Worm (Caenorhabditis elegans): Measurements from ENCODE around the gene R02F11.10.

R02F11.10 gene

DNA sequence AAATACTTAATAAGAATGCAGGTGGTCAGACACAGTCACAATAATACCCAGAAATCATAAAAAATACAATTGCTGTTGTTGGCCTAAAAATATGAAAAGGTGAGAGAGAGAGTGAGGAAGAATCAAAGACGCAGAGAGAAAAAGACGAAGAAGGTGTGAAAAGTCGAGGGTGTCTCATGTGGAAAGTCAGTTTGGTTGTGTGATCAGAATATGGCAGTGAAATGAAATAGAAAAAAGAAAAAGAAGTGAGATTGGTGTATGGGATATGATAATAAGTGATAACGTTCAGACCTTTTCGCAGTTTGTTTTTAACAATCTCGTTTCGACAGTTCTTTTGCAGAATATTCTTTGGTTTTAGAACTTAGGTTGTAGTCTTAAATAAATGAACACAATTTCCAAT, 17.9 kb downstream of the R02F11.10 start:
- no peak for TF ChIP-seq snpc-4 (tag; optimal IDR thresholded peaks at IDR 0.05)
- TF ChIP-seq unc-62 (GFP tag; optimal IDR thresholded peaks at IDR 0.05), result no peak
- no peak for TF ChIP-seq mdl-1 (tag; optimal IDR thresholded peaks at IDR 0.05)
- TF ChIP-seq elt-2 (tag; optimal IDR thresholded peaks at IDR 0.05), result no peak
- no peak for TF ChIP-seq ceh-82 (tag; optimal IDR thresholded peaks at IDR 0.05)

DNA sequence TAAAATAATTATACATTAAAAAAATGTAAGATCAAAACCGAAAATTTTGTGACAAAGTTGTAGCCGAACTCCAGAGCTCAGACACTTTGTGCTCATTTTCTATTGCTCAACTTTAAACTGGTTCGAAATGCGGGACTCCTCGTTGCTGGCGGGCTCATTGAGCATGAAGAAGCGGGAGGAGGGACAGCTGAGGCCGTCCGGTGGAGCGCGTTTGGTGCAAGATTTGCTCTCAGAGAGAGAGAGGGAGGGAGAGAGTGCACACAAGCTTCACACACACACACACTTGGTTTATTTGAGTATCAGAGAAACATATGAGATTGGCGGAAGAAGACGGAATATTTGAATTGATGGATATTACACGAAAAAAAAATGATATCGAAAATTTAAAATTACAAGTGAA, 21.7 kb downstream of the R02F11.10 start:
- no peak for TF ChIP-seq ZK546.5 (tag; optimal IDR thresholded peaks at IDR 0.05)
- no peak for TF ChIP-seq daf-12 (tag; optimal IDR thresholded peaks at IDR 0.05)
- TF ChIP-seq pha-4 (tag; optimal IDR thresholded peaks at IDR 0.05), result peak; percentile 9
- TF ChIP-seq unc-62 (GFP tag; optimal IDR thresholded peaks at IDR 0.05), result no peak
- no peak for TF ChIP-seq zag-1 (tag; optimal IDR thresholded peaks at IDR 0.05)
- TF ChIP-seq hmg-11 (tag; optimal IDR thresholded peaks at IDR 0.05), result peak; percentile 70
- peak; percentile 82 for TF ChIP-seq lin-15B (tag; optimal IDR thresholded peaks at IDR 0.05)
- no peak for TF ChIP-seq nhr-43 (tag; optimal IDR thresholded peaks at IDR 0.05; ENCODE audit: poor library complexity, severe bottlenecking)
- no peak for TF ChIP-seq nhr-76 (tag; optimal IDR thresholded peaks at IDR 0.05)
- TF ChIP-seq nhr-237 (tag; optimal IDR thresholded peaks at IDR 0.05), result no peak
- no peak for TF ChIP-seq unc-39 (tag; optimal IDR thresholded peaks at IDR 0.05)
- TF ChIP-seq snpc-4 (tag; optimal IDR thresholded peaks at IDR 0.05), result peak; percentile 48
- peak; percentile 56 for TF ChIP-seq lin-39 (tag; optimal IDR thresholded peaks at IDR 0.05)
- peak; percentile 63 for TF ChIP-seq nfya-1 (tag; optimal IDR thresholded peaks at IDR 0.05; ENCODE audit: insufficient read depth)

DNA sequence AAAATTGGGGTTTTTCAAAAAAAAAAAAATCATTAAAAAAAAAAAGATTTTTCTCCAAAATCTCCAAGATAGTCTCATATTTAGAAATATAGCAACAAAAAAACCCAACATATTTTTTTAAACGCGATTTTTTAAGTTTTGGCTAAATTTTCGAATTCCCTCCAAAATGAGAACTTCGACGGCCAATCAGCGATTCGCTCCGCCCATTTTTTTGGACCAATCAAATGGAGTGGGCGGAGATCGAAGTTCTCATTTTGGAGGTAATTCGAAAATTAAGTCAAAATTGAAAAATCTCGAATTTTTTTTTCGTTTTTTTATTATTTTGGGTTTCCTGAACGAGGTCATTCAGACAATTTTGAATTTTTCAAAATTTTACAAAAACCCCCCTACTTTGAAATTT, 24.9 kb downstream of the R02F11.10 start:
- TF ChIP-seq nfya-1 (tag; optimal IDR thresholded peaks at IDR 0.05; ENCODE audit: insufficient read depth), result peak; percentile 65
- TF ChIP-seq nhr-12 (tag; optimal IDR thresholded peaks at IDR 0.05), result no peak

DNA sequence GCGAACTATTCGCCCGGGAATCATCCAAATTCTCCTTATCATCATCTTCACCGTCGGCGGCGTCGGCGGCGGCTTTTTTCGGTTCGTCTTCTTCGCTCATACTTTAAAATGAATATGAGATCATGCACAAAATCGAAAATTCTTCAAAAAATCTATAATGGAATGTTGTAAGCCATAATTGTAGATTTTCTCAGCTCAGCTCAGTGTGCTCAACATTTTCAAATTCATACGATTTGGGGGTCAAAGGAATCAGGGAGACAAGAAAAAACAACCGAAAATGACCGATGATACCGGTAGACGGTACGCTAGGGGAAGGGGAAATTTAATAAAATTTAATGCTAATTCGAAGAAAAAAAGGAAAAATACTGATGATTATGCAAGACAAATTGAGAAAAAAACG, 29.6 kb downstream of the R02F11.10 start, which contains the start of gene ccep-97:
TSS of gene ccep-97 (minus strand) at position 101 of the 400 bp plus-strand sequence.
- TF ChIP-seq sea-2 (GFP tag; optimal IDR thresholded peaks at IDR 0.05), result no peak
- TF ChIP-seq snpc-4 (tag; optimal IDR thresholded peaks at IDR 0.05), result no peak
- TF ChIP-seq pha-4 (tag; optimal IDR thresholded peaks at IDR 0.05), result no peak
- TF ChIP-seq skn-1 (tag; optimal IDR thresholded peaks at IDR 0.05), result no peak
- TF ChIP-seq nhr-11 (tag; optimal IDR thresholded peaks at IDR 0.05), result no peak
- TF ChIP-seq ceh-9 (tag; optimal IDR thresholded peaks at IDR 0.05), result no peak
- TF ChIP-seq nhr-28 (tag; optimal IDR thresholded peaks at IDR 0.05), result no peak
- no peak for TF ChIP-seq egl-27 (tag; optimal IDR thresholded peaks at IDR 0.05)
- TF ChIP-seq fkh-10 (GFP tag; optimal IDR thresholded peaks at IDR 0.05), result no peak
- no peak for TF ChIP-seq unc-62 (GFP tag; optimal IDR thresholded peaks at IDR 0.05)
- no peak for TF ChIP-seq elt-3 (tag; optimal IDR thresholded peaks at IDR 0.05)
- TF ChIP-seq nfya-1 (tag; optimal IDR thresholded peaks at IDR 0.05; ENCODE audit: insufficient read depth), result no peak
- no peak for TF ChIP-seq ama-1 (optimal IDR thresholded peaks at IDR 0.05)
- TF ChIP-seq fkh-2 (tag; optimal IDR thresholded peaks at IDR 0.05), result no peak
- no peak for TF ChIP-seq fos-1 (tag; optimal IDR thresholded peaks at IDR 0.05)
- no peak for TF ChIP-seq nhr-77 (tag; optimal IDR thresholded peaks at IDR 0.05)
- TF ChIP-seq daf-12 (tag; optimal IDR thresholded peaks at IDR 0.05), result no peak
- TF ChIP-seq zag-1 (tag; optimal IDR thresholded peaks at IDR 0.05), result no peak
- no peak for TF ChIP-seq ztf-4 (tag; optimal IDR thresholded peaks at IDR 0.05)
- TF ChIP-seq nhr-12 (tag; optimal IDR thresholded peaks at IDR 0.05), result no peak

DNA sequence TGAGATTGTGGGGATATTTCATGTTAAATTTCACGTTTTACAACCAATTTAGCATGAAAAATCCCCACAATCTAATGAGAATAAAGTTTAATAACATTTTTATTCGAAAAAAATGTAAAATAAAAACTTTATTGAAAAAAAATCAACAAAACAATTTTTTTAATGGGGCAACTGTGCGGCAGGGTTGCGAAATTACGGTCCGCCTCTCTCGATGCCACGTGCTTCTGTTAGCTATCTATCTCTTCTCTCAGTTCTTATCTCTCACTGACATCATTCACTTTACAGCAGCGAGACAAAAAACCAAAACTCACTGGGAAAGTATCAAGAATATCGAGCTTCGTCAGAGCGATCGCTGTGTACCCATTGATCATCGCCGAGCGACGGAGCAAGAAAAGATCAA, 31.7 kb downstream of the R02F11.10 start:
- TF ChIP-seq ama-1 (optimal IDR thresholded peaks at IDR 0.05) (peak; percentile 2), mdl-1 (tag; optimal IDR thresholded peaks at IDR 0.05) (peak; percentile 0), tbx-2 (tag; optimal IDR thresholded peaks at IDR 0.05) (no peak), mml-1 (tag; optimal IDR thresholded peaks at IDR 0.05) (no peak), eor-1 (tag; optimal IDR thresholded peaks at IDR 0.05) (no peak), elt-2 (tag; optimal IDR thresholded peaks at IDR 0.05) (peak; percentile 27), skn-1 (tag; optimal IDR thresholded peaks at IDR 0.05) (no peak), nhr-25 (tag; optimal IDR thresholded peaks at IDR 0.05) (no peak), ztf-4 (tag; optimal IDR thresholded peaks at IDR 0.05) (no peak), nfya-1 (tag; optimal IDR thresholded peaks at IDR 0.05; ENCODE audit: insufficient read depth) (peak; percentile 16)

Measured in whole organism, L3 larva.